Worm (Caenorhabditis elegans) whole organism, mixed stage, embryonic: ENCODE measurements around the gene znf-622.

Source experiments
- bed-3 ChIP-seq: fragments of 200-800 bp; sonication (Bioruptor generic); optimal IDR thresholded peaks from 3 replicates; lab custom pipeline; 2018; ENCODE audit warnings: mild to moderate bottlenecking, missing genetic modification characterization, moderate library complexity, missing compliant biosample characterization
- blmp-1 ChIP-seq: fragments of 150-350 bp; optimal IDR thresholded peaks from 2 replicates; lab custom pipeline; 2014; ENCODE audit warnings: missing biosample characterization, missing genetic modification characterization
- ceh-39 ChIP-seq: fragments of 150-350 bp; optimal IDR thresholded peaks from 2 replicates; lab custom pipeline; 2014; ENCODE audit warnings: missing biosample characterization, missing genetic modification characterization
- ceh-43 ChIP-seq: fragments of 200-800 bp; sonication (Bioruptor generic); optimal IDR thresholded peaks from 2 replicates; lab custom pipeline; 2018; ENCODE audit warnings: mild to moderate bottlenecking, missing genetic modification characterization, moderate library complexity, missing compliant biosample characterization
- ceh-83 ChIP-seq: fragments of 200-800 bp; sonication (Bioruptor generic); optimal IDR thresholded peaks from 2 replicates; lab custom pipeline; 2018; ENCODE audit warnings: mild to moderate bottlenecking, missing genetic modification characterization, missing compliant biosample characterization
- ces-1 ChIP-seq: fragments of 150-350 bp; optimal IDR thresholded peaks from 2 replicates; lab custom pipeline; 2014; ENCODE audit warnings: missing biosample characterization, missing genetic modification reagents, missing genetic modification characterization
- cnd-1 ChIP-seq: fragments of 200-800 bp; sonication (Bioruptor generic); optimal IDR thresholded peaks from 2 replicates; lab custom pipeline; 2018; ENCODE audit warnings: mild to moderate bottlenecking, missing genetic modification characterization, missing compliant biosample characterization
- drap-1 ChIP-seq: fragments of 200-800 bp; sonication (Bioruptor generic); optimal IDR thresholded peaks from 3 replicates; lab custom pipeline; 2018; ENCODE audit warnings: mild to moderate bottlenecking, missing genetic modification characterization, missing compliant biosample characterization
- elt-1 ChIP-seq: sonication (generic microtip); optimal IDR thresholded peaks from 2 replicates; lab custom pipeline; 2017; ENCODE audit warnings: missing genetic modification characterization, mild to moderate bottlenecking, missing compliant biosample characterization, antibody characterized with exemption, moderate library complexity, borderline replicate concordance; ENCODE audit not compliant: insufficient read depth
- elt-3 ChIP-seq: fragments of 150-350 bp; optimal IDR thresholded peaks from 2 replicates; lab custom pipeline; 2014; ENCODE audit warnings: missing biosample characterization, missing genetic modification characterization
- flh-1 ChIP-seq: fragments of 200-800 bp; sonication (Bioruptor generic); optimal IDR thresholded peaks from 2 replicates; lab custom pipeline; 2018; ENCODE audit warnings: mild to moderate bottlenecking, missing genetic modification characterization, moderate library complexity, missing compliant biosample characterization
- ham-2 ChIP-seq: fragments of 200-800 bp; sonication (Bioruptor generic); optimal IDR thresholded peaks from 2 replicates; lab custom pipeline; 2018; ENCODE audit warnings: mild to moderate bottlenecking, missing genetic modification characterization, missing compliant biosample characterization
- hlh-1 ChIP-seq: fragments of 150-350 bp; optimal IDR thresholded peaks from 2 replicates; lab custom pipeline; 2014; ENCODE audit warnings: missing biosample characterization, missing genetic modification reagents, missing genetic modification characterization
- lin-13 ChIP-seq: fragments of 150-350 bp; optimal IDR thresholded peaks from 2 replicates; lab custom pipeline; 2014; ENCODE audit warnings: missing biosample characterization, missing genetic modification characterization
- lsy-2 ChIP-seq: fragments of 150-350 bp; optimal IDR thresholded peaks from 2 replicates; lab custom pipeline; 2014; ENCODE audit warnings: missing biosample characterization, missing genetic modification characterization
- mab-5 ChIP-seq: fragments of 150-350 bp; optimal IDR thresholded peaks from 2 replicates; lab custom pipeline; 2014; ENCODE audit warnings: missing biosample characterization, missing genetic modification characterization
- mep-1 ChIP-seq: fragments of 150-350 bp; optimal IDR thresholded peaks from 2 replicates; lab custom pipeline; 2017; ENCODE audit warnings: missing biosample characterization, missing genetic modification reagents, missing genetic modification characterization, inconsistent platforms
- mls-2 ChIP-seq: sonication (generic microtip); optimal IDR thresholded peaks from 2 replicates; lab custom pipeline; 2016; ENCODE audit warnings: mild to moderate bottlenecking, missing genetic modification characterization, moderate library complexity, missing compliant biosample characterization
- nhr-12 ChIP-seq: fragments of 150-350 bp; optimal IDR thresholded peaks from 2 replicates; lab custom pipeline; 2014; ENCODE audit warnings: missing biosample characterization, missing genetic modification characterization
- nhr-2 ChIP-seq: fragments of 150-350 bp; optimal IDR thresholded peaks from 2 replicates; lab custom pipeline; 2014; ENCODE audit warnings: missing biosample characterization, missing genetic modification characterization
- nhr-237 ChIP-seq: fragments of 150-350 bp; optimal IDR thresholded peaks from 2 replicates; lab custom pipeline; 2014; ENCODE audit warnings: missing biosample characterization, missing genetic modification characterization
- nhr-28 ChIP-seq: fragments of 150-350 bp; optimal IDR thresholded peaks from 2 replicates; lab custom pipeline; 2014; ENCODE audit warnings: missing biosample characterization, missing genetic modification characterization
- nhr-76 ChIP-seq: sonication (generic microtip); optimal IDR thresholded peaks from 2 replicates; lab custom pipeline; 2017; ENCODE audit warnings: missing biosample characterization, missing genetic modification characterization
- pha-4 ChIP-seq: fragments of 150-350 bp; optimal IDR thresholded peaks from 2 replicates; lab custom pipeline; 2018; ENCODE audit warnings: missing biosample characterization, missing genetic modification reagents, missing genetic modification characterization
- sem-2 ChIP-seq: fragments of 200-800 bp; sonication (Bioruptor generic); optimal IDR thresholded peaks from 2 replicates; lab custom pipeline; 2018; ENCODE audit warnings: mild to moderate bottlenecking, missing genetic modification characterization, missing compliant biosample characterization
- snpc-4 ChIP-seq: fragments of 150-350 bp; optimal IDR thresholded peaks from 2 replicates; lab custom pipeline; 2014; ENCODE audit warnings: missing biosample characterization, missing genetic modification characterization
- sptf-1 ChIP-seq: sonication (generic microtip); optimal IDR thresholded peaks from 2 replicates; lab custom pipeline; 2017; ENCODE audit warnings: mild to moderate bottlenecking, missing genetic modification characterization, moderate library complexity, missing compliant biosample characterization
- tbx-8 ChIP-seq: fragments of 200-800 bp; sonication (Bioruptor generic); optimal IDR thresholded peaks from 2 replicates; lab custom pipeline; 2018; ENCODE audit warnings: mild to moderate bottlenecking, missing genetic modification characterization, moderate library complexity, missing compliant biosample characterization
- unc-39 ChIP-seq: fragments of 150-350 bp; optimal IDR thresholded peaks from 2 replicates; lab custom pipeline; 2014; ENCODE audit warnings: missing biosample characterization, missing genetic modification characterization
- unc-62 ChIP-seq: fragments of 150-350 bp; optimal IDR thresholded peaks from 2 replicates; lab custom pipeline; 2014; ENCODE audit warnings: missing biosample characterization, missing genetic modification reagents, missing genetic modification characterization
- ztf-11 ChIP-seq: fragments of 150-350 bp; optimal IDR thresholded peaks from 2 replicates; lab custom pipeline; 2014; ENCODE audit warnings: missing biosample characterization, missing genetic modification characterization

Gene znf-622

DNA sequence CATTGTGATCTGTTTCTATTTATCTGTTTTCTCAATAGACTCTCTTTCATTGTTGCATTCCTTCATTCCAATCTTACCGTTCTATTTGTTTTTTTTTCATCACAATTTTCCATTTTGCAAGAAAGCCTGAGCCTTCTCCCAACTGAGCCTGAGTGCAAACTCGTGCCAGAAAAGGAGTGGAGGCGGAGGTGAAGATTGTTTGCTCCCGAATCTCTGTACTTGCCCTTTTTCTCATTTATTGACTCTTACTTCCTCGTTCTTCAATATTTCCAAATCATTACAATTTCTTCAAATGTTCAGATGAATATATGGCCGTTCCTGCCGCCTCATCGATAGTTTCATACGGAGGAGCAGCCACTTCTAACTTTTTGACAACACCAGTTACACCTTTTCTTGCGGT is 25.4 kb downstream of the znf-622 start, which contains the start of gene let-756:
let-756 (plus strand) TSS at position 301 of the 400 bp plus-strand sequence.
- TF ChIP-seq sptf-1 (tag; lab: Kevin White, UChicago) (no peak), lsy-2 (tag; lab: Kevin White, UChicago) (no peak), hlh-1 (no peak), nhr-76 (tag; lab: Kevin White, UChicago) (no peak), elt-3 (tag; lab: Kevin White, UChicago) (no peak), ceh-39 (tag; lab: Kevin White, UChicago) (no peak), bed-3 (no peak), ceh-83 (GFP tag; lab: Kevin White, UChicago) (no peak), cnd-1 (no peak)

DNA sequence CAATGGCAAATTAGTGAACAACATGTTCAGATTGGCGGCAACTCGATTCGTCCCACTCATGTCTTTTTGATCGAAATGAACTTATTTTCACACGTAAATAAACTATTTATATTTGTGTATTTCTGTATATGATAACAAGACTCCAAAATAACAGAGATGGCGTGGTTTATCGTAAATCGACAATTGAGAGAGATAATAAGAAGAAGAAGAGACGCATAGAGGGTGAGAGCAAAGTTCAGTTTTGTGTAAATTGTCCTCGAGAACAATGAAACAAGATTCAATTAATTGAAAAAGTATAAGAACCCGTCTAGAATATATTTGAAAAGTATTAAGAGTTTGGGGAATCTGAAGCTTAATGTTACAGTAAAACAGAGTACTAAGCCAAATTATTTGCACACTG is 30.0 kb downstream of the znf-622 start:
- TF ChIP-seq elt-3 (tag; lab: Kevin White, UChicago), result no peak
- TF ChIP-seq drap-1, result no peak
- TF ChIP-seq sptf-1 (tag; lab: Kevin White, UChicago), result no peak
- no peak for TF ChIP-seq blmp-1 (tag; lab: Kevin White, UChicago)
- TF ChIP-seq sem-2, result no peak
- no peak for TF ChIP-seq ztf-11
- no peak for TF ChIP-seq nhr-12 (tag; lab: Kevin White, UChicago)
- TF ChIP-seq ces-1 (GFP tag; lab: Kevin White, UChicago), result no peak
- no peak for TF ChIP-seq elt-1
- no peak for TF ChIP-seq ceh-83 (GFP tag; lab: Kevin White, UChicago)
- no peak for TF ChIP-seq nhr-2 (tag; lab: Kevin White, UChicago)
- no peak for TF ChIP-seq cnd-1
- TF ChIP-seq snpc-4 (tag; lab: Kevin White, UChicago), result no peak
- no peak for TF ChIP-seq hlh-1
- no peak for TF ChIP-seq unc-62 (GFP tag; lab: Kevin White, UChicago)
- TF ChIP-seq nhr-237 (tag; lab: Kevin White, UChicago), result no peak
- TF ChIP-seq pha-4, result no peak
- no peak for TF ChIP-seq unc-39 (tag; lab: Kevin White, UChicago)

DNA sequence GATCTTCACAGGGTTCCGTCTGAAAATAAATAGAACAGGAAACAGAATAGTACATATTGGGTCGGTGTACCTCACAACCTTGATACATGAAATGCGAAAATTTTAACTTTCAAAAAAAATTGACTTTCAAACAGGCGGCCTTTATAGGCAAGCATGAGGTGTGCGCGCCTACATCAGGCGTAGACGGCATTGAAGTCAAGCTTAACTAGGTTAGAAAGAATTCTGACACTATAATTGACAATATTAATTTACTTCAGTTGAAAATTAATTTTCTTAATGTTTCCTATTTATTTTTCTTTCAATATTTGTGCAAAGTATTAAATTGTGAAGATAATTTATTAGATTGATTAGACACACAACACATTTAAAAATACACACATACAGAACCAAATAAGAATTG is 30.5 kb downstream of the znf-622 start, which contains the start of gene C05D11.5:
C05D11.5 (minus strand) TSS at position 101 of the 400 bp plus-strand sequence.
- TF ChIP-seq sem-2, result no peak
- TF ChIP-seq nhr-237 (tag; lab: Kevin White, UChicago), result no peak

DNA sequence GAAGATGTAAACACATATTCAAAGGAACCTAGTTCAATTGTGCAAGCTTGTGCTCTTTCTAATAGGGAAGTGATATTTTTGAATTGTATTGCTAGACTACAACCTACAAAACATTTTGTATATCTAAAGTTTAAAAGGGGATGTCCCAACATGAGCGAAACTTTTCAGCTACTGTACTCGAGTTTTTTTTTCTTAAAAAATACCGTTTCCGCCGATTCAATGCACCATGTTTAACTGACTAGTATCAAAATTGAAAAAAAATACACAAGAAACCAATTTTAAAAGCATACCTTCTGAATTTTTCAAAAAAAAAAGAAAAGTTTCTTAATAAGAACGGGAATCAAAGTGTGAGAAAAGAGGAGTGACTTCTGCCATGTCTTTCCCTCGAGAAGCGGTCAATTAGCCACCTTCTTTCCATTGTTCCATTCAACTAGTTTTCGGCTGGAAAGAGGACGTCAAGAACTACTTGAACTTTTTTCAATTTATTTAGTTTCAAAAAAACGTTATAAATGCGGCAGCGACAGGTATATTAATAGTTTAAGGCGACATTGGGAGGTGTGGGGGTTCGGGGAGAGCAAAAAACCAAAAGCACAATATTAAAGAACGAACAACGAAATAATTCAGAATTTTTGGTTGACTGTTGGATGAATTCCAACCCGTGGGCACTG is 34.0 kb downstream of the znf-622 start, which contains the start of gene nas-4:
nas-4 (minus strand) TSS at position 351 of the 668 bp plus-strand sequence.
- no peak for TF ChIP-seq mab-5 (tag; lab: Kevin White, UChicago)
- no peak for TF ChIP-seq ceh-39 (tag; lab: Kevin White, UChicago)
- TF ChIP-seq nhr-28 (tag; lab: Kevin White, UChicago), result no peak
- no peak for TF ChIP-seq blmp-1 (tag; lab: Kevin White, UChicago)
- TF ChIP-seq lsy-2 (tag; lab: Kevin White, UChicago), result no peak
- no peak for TF ChIP-seq bed-3
- TF ChIP-seq tbx-8 (GFP tag; lab: Kevin White, UChicago), result no peak
- TF ChIP-seq ceh-43, result no peak
- no peak for TF ChIP-seq drap-1
- TF ChIP-seq elt-1, result no peak
- no peak for TF ChIP-seq mls-2 (tag; lab: Kevin White, UChicago)
- TF ChIP-seq ham-2 (GFP tag; lab: Kevin White, UChicago), result no peak
- TF ChIP-seq nhr-2 (tag; lab: Kevin White, UChicago), result no peak
- no peak for TF ChIP-seq hlh-1
- TF ChIP-seq snpc-4 (tag; lab: Kevin White, UChicago), result no peak
- no peak for TF ChIP-seq mep-1
- TF ChIP-seq nhr-76 (tag; lab: Kevin White, UChicago), result no peak
- TF ChIP-seq flh-1 (GFP tag; lab: Kevin White, UChicago), result no peak
- TF ChIP-seq lin-13 (tag; lab: Kevin White, UChicago), result no peak

DNA sequence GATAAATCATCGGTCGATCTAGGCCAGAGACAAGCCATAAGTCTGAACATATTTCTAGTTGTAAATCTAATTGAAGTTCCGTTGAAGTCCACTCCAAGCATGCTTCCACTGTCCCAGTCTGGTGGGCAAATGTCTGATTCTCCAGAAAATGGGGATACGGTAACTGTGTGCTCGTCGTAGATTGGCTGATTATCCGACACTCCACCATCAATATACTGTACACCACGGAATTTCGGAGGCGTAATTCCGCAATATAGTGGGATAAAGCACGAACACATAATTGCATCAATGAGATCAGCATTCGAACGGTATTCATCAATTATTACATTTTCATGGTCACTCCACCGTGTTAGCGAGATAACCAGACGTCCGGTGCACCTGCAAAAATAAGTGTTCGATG is 36.8 kb downstream of the znf-622 start:
- TF ChIP-seq nhr-237 (tag; lab: Kevin White, UChicago), result no peak
- TF ChIP-seq unc-39 (tag; lab: Kevin White, UChicago), result no peak
- no peak for TF ChIP-seq mab-5 (tag; lab: Kevin White, UChicago)
- TF ChIP-seq nhr-28 (tag; lab: Kevin White, UChicago), result no peak
- TF ChIP-seq ham-2 (GFP tag; lab: Kevin White, UChicago), result no peak
- TF ChIP-seq lin-13 (tag; lab: Kevin White, UChicago), result no peak
- TF ChIP-seq elt-3 (tag; lab: Kevin White, UChicago), result no peak
- TF ChIP-seq nhr-2 (tag; lab: Kevin White, UChicago), result no peak
- TF ChIP-seq hlh-1, result no peak
- no peak for TF ChIP-seq drap-1
- no peak for TF ChIP-seq sem-2
- TF ChIP-seq ceh-39 (tag; lab: Kevin White, UChicago), result no peak
- no peak for TF ChIP-seq bed-3
